Worm (Caenorhabditis elegans): Measurements from ENCODE around the gene rgs-4.
A peak's percentile ranks its signal among the peaks of the same experiment; 100 is the strongest.

The rgs-4 gene

DNA sequence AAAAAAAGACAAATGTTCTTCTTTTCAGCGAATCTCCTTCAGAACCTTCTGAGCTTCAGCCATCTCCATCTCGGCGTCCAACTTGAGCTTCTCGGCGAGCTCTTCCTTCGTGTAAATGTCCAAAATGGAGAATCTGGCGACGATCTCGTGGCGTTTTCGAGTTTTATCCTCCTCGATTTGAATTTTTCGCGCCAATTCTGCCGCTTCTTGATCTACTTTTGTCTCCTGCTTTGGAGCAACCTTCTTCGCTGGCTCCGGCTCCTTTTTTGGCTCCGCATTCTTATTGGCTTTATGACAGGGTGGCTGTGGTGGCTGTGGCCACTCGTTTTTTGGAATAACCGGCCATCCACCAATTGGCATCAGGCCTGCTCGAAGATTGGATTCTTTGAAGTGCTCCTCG, 18.8 kb downstream of the rgs-4 start:
- TF ChIP-seq dsc-1 (tag; optimal IDR thresholded peaks at IDR 0.05) (no peak), efl-1 (optimal IDR thresholded peaks at IDR 0.05) (no peak), efl-1 (GFP tag; optimal IDR thresholded peaks at IDR 0.05 in 1 of 2) (peak in 1 of 2 experiments; percentile 92)

DNA sequence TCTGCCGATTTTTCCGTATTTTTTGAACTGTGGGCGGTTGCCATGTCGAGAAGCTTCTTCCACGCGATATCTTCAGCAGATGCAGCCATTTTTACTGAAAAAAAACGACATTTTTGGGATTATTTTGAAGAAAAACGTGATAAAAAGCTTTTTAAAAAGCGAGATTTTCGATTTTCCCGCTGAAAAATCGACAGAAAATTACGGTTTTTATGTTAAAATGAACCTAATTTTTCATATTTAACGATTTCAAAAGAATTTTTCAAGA, 23.1 kb downstream of the rgs-4 start, which contains the start of gene Y38E10A.22:
Gene Y38E10A.22 (minus strand): TSS at position 101 of the 265 bp plus-strand sequence.
- no peak for TF ChIP-seq elt-3 (tag; optimal IDR thresholded peaks at IDR 0.05)
- no peak for TF ChIP-seq hlh-4 (tag; optimal IDR thresholded peaks at IDR 0.05)
- no peak for TF ChIP-seq pag-3 (tag; optimal IDR thresholded peaks at IDR 0.05; ENCODE audit: borderline replicate concordance, insufficient read depth)
- TF ChIP-seq Y116A8C.19 (tag; optimal IDR thresholded peaks at IDR 0.05; ENCODE audit: borderline replicate concordance): no peak
- no peak for TF ChIP-seq ets-5 (GFP tag; IDR thresholded peaks at IDR 0.05)
- TF ChIP-seq egl-27 (tag; optimal IDR thresholded peaks at IDR 0.05): no peak

DNA sequence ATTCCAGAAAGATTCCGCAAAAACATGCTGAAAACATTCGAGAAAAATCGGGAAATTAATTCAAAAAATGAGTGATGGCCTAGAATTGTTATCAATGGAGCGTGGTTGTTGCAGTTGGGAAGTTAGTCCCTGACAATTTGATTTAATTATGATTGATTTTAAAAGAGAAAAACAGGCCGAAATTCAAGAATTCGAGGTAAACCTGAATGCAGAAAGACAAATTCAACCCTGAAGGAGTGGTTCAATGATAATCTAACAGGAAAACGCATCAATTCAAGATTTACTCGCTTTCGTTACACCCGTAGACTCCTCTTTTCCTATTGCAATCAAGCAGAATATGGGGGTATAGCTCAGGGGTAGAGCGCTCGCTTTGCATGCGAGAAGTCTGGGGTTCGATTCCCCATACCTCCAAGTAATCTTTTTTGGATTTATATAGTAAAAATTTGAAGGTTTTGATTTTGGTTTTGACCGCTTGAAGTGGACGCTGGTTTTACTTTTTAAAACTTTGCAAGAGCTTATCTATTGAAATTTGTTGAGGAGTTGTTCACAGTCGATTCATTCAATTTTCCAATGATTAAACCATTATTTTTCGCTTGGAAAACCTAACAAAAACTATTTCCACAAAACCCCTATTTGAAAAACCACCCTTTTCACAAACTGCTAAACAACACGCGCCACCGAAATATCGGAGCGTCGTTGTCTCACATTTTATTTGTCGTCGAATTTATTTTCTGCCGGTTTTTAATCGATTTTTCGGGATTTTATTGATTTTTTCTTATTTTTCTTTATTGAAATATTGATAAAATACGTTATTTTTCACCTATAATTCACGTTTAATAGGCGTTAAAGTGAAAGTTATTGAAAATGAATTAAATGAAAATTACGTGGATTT, 23.7 kb downstream of the rgs-4 start:
- peak; percentile 42 for TF ChIP-seq sox-4 (tag; optimal IDR thresholded peaks at IDR 0.05)
- TF ChIP-seq nhr-71 (tag; optimal IDR thresholded peaks at IDR 0.05): peak; percentile 88
- TF ChIP-seq rnt-1 (tag; optimal IDR thresholded peaks at IDR 0.05): peak; percentile 98
- TF ChIP-seq skn-1 (tag; optimal IDR thresholded peaks at IDR 0.05): peak; percentile 77
- TF ChIP-seq fkh-4 (tag; optimal IDR thresholded peaks at IDR 0.05; ENCODE audit: borderline replicate concordance): peak; percentile 90
- no peak for TF ChIP-seq ces-1 (GFP tag; optimal IDR thresholded peaks at IDR 0.05)
- peak; percentile 67 for TF ChIP-seq egl-13 (tag; optimal IDR thresholded peaks at IDR 0.05)
- TF ChIP-seq zag-1 (tag; optimal IDR thresholded peaks at IDR 0.05): no peak
- TF ChIP-seq lin-15B (tag; optimal IDR thresholded peaks at IDR 0.05): peak; percentile 89
- peak; percentile 48 for TF ChIP-seq jun-1 (tag; optimal IDR thresholded peaks at IDR 0.05)
- TF ChIP-seq nhr-47 (tag; optimal IDR thresholded peaks at IDR 0.05): peak; percentile 89
- TF ChIP-seq efl-1 (optimal IDR thresholded peaks at IDR 0.05): peak; percentile 75 to 88
- TF ChIP-seq efl-1 (GFP tag; optimal IDR thresholded peaks at IDR 0.05 in 1 of 2): peak; percentile 89 to 99
- TF ChIP-seq elt-3 (tag; optimal IDR thresholded peaks at IDR 0.05): peak in 3 of 6 experiments; percentile 17 to 47 (median 40)
- no peak for TF ChIP-seq hlh-4 (tag; optimal IDR thresholded peaks at IDR 0.05)
- TF ChIP-seq pag-3 (tag; optimal IDR thresholded peaks at IDR 0.05; ENCODE audit: borderline replicate concordance, insufficient read depth): no peak
- TF ChIP-seq nhr-85 (tag): peak; percentile 94
- TF ChIP-seq lsy-2 (tag; optimal IDR thresholded peaks at IDR 0.05): peak; percentile 78 to 89
- no peak for TF ChIP-seq ceh-88 (GFP tag; IDR thresholded peaks at IDR 0.05)
- TF ChIP-seq lin-39 (tag; optimal IDR thresholded peaks at IDR 0.05): peak; percentile 40
- TF ChIP-seq xbp-1 (tag; optimal IDR thresholded peaks at IDR 0.05): peak; percentile 79
- TF ChIP-seq hlh-17 (GFP tag; optimal IDR thresholded peaks at IDR 0.05; ENCODE audit: borderline replicate concordance): no peak
- TF ChIP-seq nhr-237 (tag; optimal IDR thresholded peaks at IDR 0.05): peak; percentile 61
- peak; percentile 26 for TF ChIP-seq nhr-77 (tag; optimal IDR thresholded peaks at IDR 0.05)
- TF ChIP-seq C16A3.4 (tag; optimal IDR thresholded peaks at IDR 0.05): peak; percentile 80
- no peak for TF ChIP-seq fkh-10 (GFP tag; optimal IDR thresholded peaks at IDR 0.05)
- TF ChIP-seq swsn-7 (tag; optimal IDR thresholded peaks at IDR 0.05): peak; percentile 74
- peak; percentile 88 for TF ChIP-seq irx-1 (tag; optimal IDR thresholded peaks at IDR 0.05)
- TF ChIP-seq lin-35 (GFP tag; optimal IDR thresholded peaks at IDR 0.05): peak; percentile 85 to 92
- TF ChIP-seq sup-37 (GFP tag; optimal IDR thresholded peaks at IDR 0.05): peak; percentile 14
- no peak for TF ChIP-seq unc-62 (GFP tag; optimal IDR thresholded peaks at IDR 0.05)
- TF ChIP-seq F16B12.6 (tag; optimal IDR thresholded peaks at IDR 0.05): peak; percentile 43
- TF ChIP-seq unc-30 (tag; optimal IDR thresholded peaks at IDR 0.05): no peak
- peak; percentile 90 for TF ChIP-seq lin-14 (GFP tag; optimal IDR thresholded peaks at IDR 0.05)
- TF ChIP-seq ceh-90 (tag; optimal IDR thresholded peaks at IDR 0.05): peak; percentile 88
- no peak for TF ChIP-seq nhr-84 (tag; optimal IDR thresholded peaks at IDR 0.05)
- peak; percentile 90 for TF ChIP-seq nhr-90 (tag; optimal IDR thresholded peaks at IDR 0.05; ENCODE audit: poor library complexity)
- peak; percentile 69 for TF ChIP-seq isw-1 (GFP tag; IDR thresholded peaks at IDR 0.05)
- peak; percentile 57 for TF ChIP-seq nhr-11 (tag; optimal IDR thresholded peaks at IDR 0.05)
- TF ChIP-seq Y116A8C.19 (tag; optimal IDR thresholded peaks at IDR 0.05; ENCODE audit: borderline replicate concordance): peak; percentile 38
- TF ChIP-seq nhr-20 (tag; optimal IDR thresholded peaks at IDR 0.05): peak; percentile 82
- TF ChIP-seq dpl-1 (GFP tag; optimal IDR thresholded peaks at IDR 0.05): peak; percentile 83 to 89 (median 87)
- peak; percentile 75 for TF ChIP-seq unc-98 (GFP tag; IDR thresholded peaks at IDR 0.05)
